Worm (Caenorhabditis elegans) whole organism, L3 larva: ENCODE results near the gene C18A11.4.

Experiments
- eor-1 ChIP-seq, 2 experiments: fragments of 150-350 bp; optimal IDR thresholded peaks; 2 replicates each; lab custom pipeline; 2014 to 2018; ENCODE audit warnings: missing biosample characterization in 2 of 2, missing genetic modification characterization in 2 of 2
- fkh-10 ChIP-seq: sonication (generic microtip); optimal IDR thresholded peaks from 2 replicates; lab custom pipeline; 2017; ENCODE audit warnings: missing biosample characterization, missing genetic modification reagents, missing genetic modification characterization
- nhr-11 ChIP-seq: fragments of 150-350 bp; optimal IDR thresholded peaks from 2 replicates; lab custom pipeline; 2014; ENCODE audit warnings: missing biosample characterization, missing genetic modification characterization
- nhr-23 ChIP-seq: fragments of 150-350 bp; optimal IDR thresholded peaks from 2 replicates; lab custom pipeline; 2014; ENCODE audit warnings: missing biosample characterization, missing genetic modification reagents, missing genetic modification characterization
- pha-4 ChIP-seq: fragments of 150-350 bp; optimal IDR thresholded peaks from 2 replicates; lab custom pipeline; 2014; ENCODE audit warnings: missing biosample characterization, missing genetic modification reagents, missing genetic modification characterization
- pqm-1 ChIP-seq: fragments of 150-350 bp; optimal IDR thresholded peaks from 2 replicates; lab custom pipeline; 2017; ENCODE audit warnings: missing biosample characterization, missing genetic modification characterization, inconsistent platforms
- skn-1 ChIP-seq: fragments of 150-350 bp; optimal IDR thresholded peaks from 2 replicates; lab custom pipeline; 2014; ENCODE audit warnings: missing biosample characterization, missing genetic modification characterization
- unc-62 ChIP-seq: fragments of 150-350 bp; sonication (generic microtip); optimal IDR thresholded peaks from 4 replicates; lab custom pipeline; 2014; ENCODE audit warnings: missing biosample characterization, missing genetic modification reagents, missing genetic modification characterization
- ztf-11 ChIP-seq: fragments of 150-350 bp; optimal IDR thresholded peaks from 2 replicates; lab custom pipeline; 2014; ENCODE audit warnings: missing biosample characterization, missing genetic modification characterization

ce11 chrX:8054478-8054877, 9.2 kb downstream of the C18A11.4 start:
- no peak for TF ChIP-seq skn-1 (tag; lab: Kevin White, UChicago)
- TF ChIP-seq pqm-1 (tag; lab: Kevin White, UChicago), result no peak
- no peak for TF ChIP-seq fkh-10 (GFP tag; lab: Kevin White, UChicago)
- no peak for TF ChIP-seq unc-62
- no peak for TF ChIP-seq eor-1 (tag; optimal IDR thresholded peaks at IDR 0.05; lab: Kevin White, UChicago)
- no peak for TF ChIP-seq ztf-11 (tag; lab: Kevin White, UChicago)
- TF ChIP-seq nhr-23 (tag; lab: Kevin White, UChicago), result no peak
- TF ChIP-seq pha-4 (tag; lab: Kevin White, UChicago), result no peak
- TF ChIP-seq nhr-11 (tag; lab: Kevin White, UChicago), result no peak
